Worm (Caenorhabditis elegans) whole organism, early embryonic: ENCODE measurements around the gene rmh-2.

ENCODE experiments used
- B0310.2 ChIP-seq: sonication (generic microtip); optimal IDR thresholded peaks from 2 replicates; lab custom pipeline; 2016; ENCODE audit warnings: mild to moderate bottlenecking, missing genetic modification characterization, missing compliant biosample characterization
- F13C5.2 ChIP-seq: sonication (generic microtip); optimal IDR thresholded peaks from 2 replicates; lab custom pipeline; 2017; ENCODE audit warnings: mild to moderate bottlenecking, missing genetic modification characterization, inconsistent platforms, missing compliant biosample characterization
- ama-1 ChIP-seq: fragments of 150-350 bp; optimal IDR thresholded peaks from 2 replicates; lab custom pipeline; 2014
- ceh-13 ChIP-seq: fragments of 200-800 bp; sonication (Bioruptor generic); optimal IDR thresholded peaks from 2 replicates; lab custom pipeline; 2018; ENCODE audit warnings: mild to moderate bottlenecking, missing genetic modification characterization, missing compliant biosample characterization
- ets-7 ChIP-seq: sonication (generic microtip); optimal IDR thresholded peaks from 2 replicates; lab custom pipeline; 2016; ENCODE audit warnings: missing genotype, missing genetic modification characterization, missing compliant biosample characterization
- flt-1 ChIP-seq: fragments of 200-800 bp; sonication (Bioruptor generic); IDR thresholded peaks from 2 replicates; pipeline ENCODE4 v1.3.6; 2022; ENCODE audit warnings: missing genetic modification characterization, missing compliant biosample characterization
- hmbx-1 ChIP-seq: sonication (generic microtip); optimal IDR thresholded peaks from 2 replicates; lab custom pipeline; 2016; ENCODE audit warnings: mild to moderate bottlenecking, missing genetic modification characterization, missing compliant biosample characterization
- hmg-4 ChIP-seq: fragments of 200-800 bp; sonication (Bioruptor generic); optimal IDR thresholded peaks from 2 replicates; lab custom pipeline; 2018; ENCODE audit warnings: mild to moderate bottlenecking, missing genetic modification characterization, missing compliant biosample characterization
- pes-1 ChIP-seq: fragments of 200-800 bp; sonication (Bioruptor generic); IDR thresholded peaks from 2 replicates; pipeline ENCODE4 v1.3.6; 2022; ENCODE audit warnings: missing genetic modification reagents, missing genetic modification characterization, missing compliant biosample characterization
- scrt-1 ChIP-seq: fragments of 200-800 bp; sonication (Bioruptor generic); IDR thresholded peaks from 2 replicates; pipeline ENCODE4 v1.3.6; 2022; ENCODE audit warnings: missing genetic modification characterization, missing compliant biosample characterization
- tbx-37 ChIP-seq: fragments of 200-800 bp; sonication (Bioruptor generic); conservative IDR thresholded peaks from 2 replicates; pipeline ENCODE4 v1.3.6; 2022; ENCODE audit warnings: missing genetic modification reagents, missing genetic modification characterization, missing compliant biosample characterization
- tra-4 ChIP-seq: sonication (generic microtip); optimal IDR thresholded peaks from 2 replicates; lab custom pipeline; 2017; ENCODE audit warnings: missing genetic modification characterization, missing compliant biosample characterization

- TF ChIP-seq F13C5.2 (tag; lab: Kevin White, UChicago), result no peak
- TF ChIP-seq B0310.2 (tag; lab: Kevin White, UChicago), result no peak
- TF ChIP-seq ama-1 (lab: Kevin White, UChicago), result no peak
- TF ChIP-seq ceh-13 (GFP tag; lab: Kevin White, UChicago), result no peak
- TF ChIP-seq tra-4 (tag; lab: Kevin White, UChicago), result no peak
- no peak for TF ChIP-seq scrt-1 (GFP tag; lab: Robert Waterston, UW)
- TF ChIP-seq ets-7 (tag; lab: Kevin White, UChicago), result no peak
- no peak for TF ChIP-seq flt-1 (GFP tag; lab: Robert Waterston, UW)
- TF ChIP-seq tbx-37, result no peak
- no peak for TF ChIP-seq hmg-4
- no peak for TF ChIP-seq pes-1 (GFP tag; lab: Robert Waterston, UW)
- TF ChIP-seq hmbx-1, result no peak
Measured at ce11 chrV:9913863-9914262, 16.7 kb downstream of the rmh-2 start, which contains the start of gene fipr-10.
